Worm (Caenorhabditis elegans): ENCODE results near the gene T27E4.1.

Gene T27E4.1

DNA sequence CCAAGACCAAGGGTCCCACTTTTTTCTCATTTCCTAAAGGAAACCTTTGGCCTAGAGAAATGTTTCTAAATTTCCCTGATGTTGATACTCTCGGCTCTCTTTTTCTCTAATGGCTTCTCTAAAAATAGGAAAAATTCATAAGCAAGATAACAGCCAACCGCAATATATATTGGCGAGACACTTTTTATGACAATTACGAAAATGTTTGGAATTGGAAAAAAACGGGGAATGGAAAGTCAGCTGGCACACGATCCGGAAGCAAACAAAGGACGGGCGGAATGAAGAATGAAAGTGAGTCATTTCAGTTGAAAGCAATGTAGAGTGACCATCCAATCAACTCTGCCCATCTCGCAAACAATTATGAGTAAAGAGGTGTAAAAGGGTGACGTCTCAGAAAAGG, 10.7 kb upstream of the T27E4.1 start:
- TF ChIP-seq Y95B8A.8 (GFP tag; IDR thresholded peaks at IDR 0.05) = no peak
- TF ChIP-seq attf-6 (GFP tag; IDR thresholded peaks at IDR 0.05) = no peak
- TF ChIP-seq nhr-120 (GFP tag; IDR thresholded peaks at IDR 0.05) = no peak
- TF ChIP-seq lsl-1 (GFP tag; optimal IDR thresholded peaks at IDR 0.05) = no peak
- no peak for TF ChIP-seq ztf-6 (GFP tag; IDR thresholded peaks at IDR 0.05)
- TF ChIP-seq ZK185.1 (tag; optimal IDR thresholded peaks at IDR 0.05; ENCODE audit: poor library complexity, severe bottlenecking) = peak; percentile 17
- no peak for TF ChIP-seq him-1 (tag; optimal IDR thresholded peaks at IDR 0.05)
- no peak for TF ChIP-seq snpc-4 (GFP tag; optimal IDR thresholded peaks at IDR 0.05)
- TF ChIP-seq snpc-4 (tag; optimal IDR thresholded peaks at IDR 0.05) = no peak
- no peak for TF ChIP-seq cebp-1 (GFP tag; IDR thresholded peaks at IDR 0.05)
- peak; percentile 13 for TF ChIP-seq cebp-1 (tag; optimal IDR thresholded peaks at IDR 0.05)
- TF ChIP-seq rpc-1 (optimal IDR thresholded peaks at IDR 0.05) = no peak
- TF ChIP-seq rpc-1 (tag; optimal IDR thresholded peaks at IDR 0.05) = no peak
- TF ChIP-seq F33H1.4 (GFP tag; IDR thresholded peaks at IDR 0.05) = no peak
- TF ChIP-seq nhr-80 (tag; optimal IDR thresholded peaks at IDR 0.05) = peak; percentile 62
- no peak for TF ChIP-seq ztf-28 (GFP tag; IDR thresholded peaks at IDR 0.05)
- no peak for TF ChIP-seq dpl-1 (GFP tag; optimal IDR thresholded peaks at IDR 0.05)
- no peak for TF ChIP-seq zim-3 (tag; optimal IDR thresholded peaks at IDR 0.05)
- no peak for TF ChIP-seq somi-1 (GFP tag; optimal IDR thresholded peaks at IDR 0.05)
- TF ChIP-seq chd-7 (tag; optimal IDR thresholded peaks at IDR 0.05) = no peak

DNA sequence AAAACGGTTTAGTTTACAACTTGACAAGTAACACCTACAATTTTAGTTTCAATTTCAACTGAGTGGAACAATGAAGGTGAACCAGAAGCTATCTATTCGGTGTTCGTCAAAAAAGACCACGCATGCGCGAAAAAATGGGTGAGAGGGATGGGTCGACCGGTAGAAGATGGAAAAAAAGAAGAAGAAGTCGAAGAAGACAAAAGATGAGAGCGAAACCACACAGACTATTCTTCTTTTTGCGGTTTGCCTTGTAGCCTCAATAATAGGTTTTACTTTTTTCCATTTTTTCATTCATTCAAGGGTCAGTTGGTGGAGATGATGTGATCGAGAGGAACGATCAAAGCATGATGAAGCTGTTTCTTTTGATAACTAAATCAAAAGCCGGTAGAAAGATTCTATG, 9.8 kb upstream of the T27E4.1 start:
- TF ChIP-seq sdz-38 (tag; optimal IDR thresholded peaks at IDR 0.05) = no peak

DNA sequence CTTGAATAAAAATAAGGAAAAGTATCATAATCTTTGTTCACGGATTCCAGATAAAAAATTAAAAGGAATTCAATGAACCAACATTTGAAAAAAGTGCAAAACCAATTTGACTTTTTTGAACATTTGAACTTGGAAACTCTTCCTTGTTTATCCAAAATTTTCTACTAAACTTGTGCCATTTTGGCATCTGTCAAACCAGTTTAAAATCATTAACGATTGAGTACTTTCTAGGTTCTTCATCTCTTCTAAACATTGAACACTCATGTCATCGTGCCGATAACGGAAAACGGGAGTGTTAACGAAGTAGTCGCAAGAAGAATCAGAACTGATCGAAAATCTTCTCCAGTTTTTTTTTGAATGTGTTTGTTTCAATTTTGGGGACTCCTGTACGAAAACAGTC, 7.9 kb upstream of the T27E4.1 start:
- TF ChIP-seq bed-2 (GFP tag; IDR thresholded peaks at IDR 0.05) (no peak), C06A6.2 (GFP tag; conservative IDR thresholded peaks at IDR 0.05) (no peak), Y67H2A.10 (GFP tag; conservative IDR thresholded peaks at IDR 0.05) (no peak), F57A8.1 (GFP tag; optimal IDR thresholded peaks at IDR 0.05) (no peak), dpff-1 (tag; optimal IDR thresholded peaks at IDR 0.05) (no peak), let-526 (GFP tag; IDR thresholded peaks at IDR 0.05) (no peak), madf-3 (GFP tag; IDR thresholded peaks at IDR 0.05) (no peak), madf-8 (GFP tag; conservative IDR thresholded peaks at IDR 0.05) (no peak), unc-62 (GFP tag; optimal IDR thresholded peaks at IDR 0.05) (no peak), zim-3 (tag; optimal IDR thresholded peaks at IDR 0.05) (no peak), B0019.2 (GFP tag; conservative IDR thresholded peaks at IDR 0.05) (no peak), lsl-1 (GFP tag; optimal IDR thresholded peaks at IDR 0.05) (no peak), zfh-2 (GFP tag; conservative IDR thresholded peaks at IDR 0.05) (no peak), mel-28 (tag; optimal IDR thresholded peaks at IDR 0.05; ENCODE audit: borderline replicate concordance) (no peak), K11D2.4 (GFP tag; IDR thresholded peaks at IDR 0.05) (no peak)

DNA sequence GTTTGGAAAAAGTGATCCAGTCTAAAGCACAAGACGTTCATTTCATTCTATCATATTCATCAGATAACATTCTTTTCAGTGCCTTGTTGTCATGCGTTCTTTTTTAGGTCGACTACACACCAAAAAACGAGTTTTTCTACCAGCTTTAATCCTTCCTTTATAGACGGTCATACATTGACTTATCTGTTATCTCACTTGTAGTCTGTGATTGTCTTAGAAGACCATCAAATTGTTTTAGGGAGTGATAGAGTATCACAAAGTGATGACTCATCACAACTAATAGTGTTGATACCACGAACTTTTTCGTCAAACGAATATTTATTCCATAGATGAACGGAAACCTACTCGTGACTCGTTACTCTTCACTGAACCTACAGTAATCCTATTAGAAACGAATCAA, 6.3 kb upstream of the T27E4.1 start:
- TF ChIP-seq Y67H2A.10 (GFP tag; conservative IDR thresholded peaks at IDR 0.05) = no peak
- TF ChIP-seq aptf-2 (GFP tag; conservative IDR thresholded peaks at IDR 0.05) = no peak
- no peak for TF ChIP-seq lsy-27 (tag; optimal IDR thresholded peaks at IDR 0.05; ENCODE audit: borderline replicate concordance, insufficient read depth)
- no peak for TF ChIP-seq mes-4 (tag; optimal IDR thresholded peaks at IDR 0.05)
- no peak for TF ChIP-seq ztf-6 (GFP tag; IDR thresholded peaks at IDR 0.05)
- no peak for TF ChIP-seq D2030.7 (GFP tag; IDR thresholded peaks at IDR 0.05)
- no peak for TF ChIP-seq snpc-1.1 (tag; optimal IDR thresholded peaks at IDR 0.05; ENCODE audit: insufficient read depth)
- no peak for TF ChIP-seq F57A8.1 (GFP tag; optimal IDR thresholded peaks at IDR 0.05)
- TF ChIP-seq sptf-2 (GFP tag; optimal IDR thresholded peaks at IDR 0.05) = no peak
- TF ChIP-seq lin-40 (tag; optimal IDR thresholded peaks at IDR 0.05) = no peak
- no peak for TF ChIP-seq F22D6.2 (tag; optimal IDR thresholded peaks at IDR 0.05)
- TF ChIP-seq madf-3 (GFP tag; IDR thresholded peaks at IDR 0.05) = no peak
- no peak for TF ChIP-seq tbx-9 (tag; optimal IDR thresholded peaks at IDR 0.05; ENCODE audit: borderline replicate concordance)
- no peak for TF ChIP-seq mxl-1 (tag; optimal IDR thresholded peaks at IDR 0.05)
- TF ChIP-seq nfya-2 (GFP tag; IDR thresholded peaks at IDR 0.05) = no peak
- no peak for TF ChIP-seq F23B12.7 (tag; optimal IDR thresholded peaks at IDR 0.05; ENCODE audit: insufficient read depth)
- no peak for TF ChIP-seq egl-18 (GFP tag; IDR thresholded peaks at IDR 0.05)
- TF ChIP-seq bed-2 (GFP tag; IDR thresholded peaks at IDR 0.05) = no peak

All from whole organism, young adult.